Fruit fly (Drosophila melanogaster) whole organism, embryonic: ENCODE data around the gene ham.

Experiments used
- CG13775 ChIP-seq: fragments of 200-800 bp; sonication (Bioruptor generic); optimal IDR thresholded peaks from 3 replicates; lab custom pipeline; 2017; ENCODE audit warnings: missing biosample characterization, mild to moderate bottlenecking, missing genetic modification characterization
- CG6272 ChIP-seq: fragments of 200-800 bp; sonication (Bioruptor generic); IDR thresholded peaks from 2 replicates; pipeline ENCODE4 v1.3.6; 2022; ENCODE audit warnings: missing biosample characterization, missing genetic modification characterization
- D19B ChIP-seq: fragments of 200-800 bp; sonication (Bioruptor generic); optimal IDR thresholded peaks from 2 replicates; lab custom pipeline; 2017; ENCODE audit warnings: missing biosample characterization, mild to moderate bottlenecking, missing genetic modification characterization
- Sox102F ChIP-seq: fragments of 200-800 bp; sonication (Bioruptor generic); optimal IDR thresholded peaks from 2 replicates; lab custom pipeline; 2018; ENCODE audit warnings: missing biosample characterization, mild to moderate bottlenecking, missing genetic modification characterization, moderate library complexity
- YL-1 ChIP-seq: fragments of 200-800 bp; sonication (Bioruptor generic); optimal IDR thresholded peaks from 3 replicates; lab custom pipeline; 2017; ENCODE audit warnings: missing biosample characterization, mild to moderate bottlenecking, missing genetic modification characterization
- ara ChIP-seq: fragments of 200-800 bp; sonication (Bioruptor generic); IDR thresholded peaks from 2 replicates; pipeline ENCODE4 v1.3.6; 2022; ENCODE audit warnings: missing biosample characterization, missing genetic modification characterization
- dimm ChIP-seq: fragments of 200-800 bp; sonication (Bioruptor generic); IDR thresholded peaks from 2 replicates; pipeline ENCODE4 v1.3.6; 2022; ENCODE audit warnings: missing biosample characterization, missing genetic modification characterization
- phol ChIP-seq: fragments of 200-800 bp; sonication (Bioruptor generic); optimal IDR thresholded peaks from 3 replicates; lab custom pipeline; 2018; ENCODE audit warnings: missing biosample characterization, mild to moderate bottlenecking, missing genetic modification characterization, moderate library complexity

- TF ChIP-seq Sox102F (GFP tag; lab: Kevin White, UChicago) (no peak), CG6272 (no peak), YL-1 (GFP tag; lab: Kevin White, UChicago) (no peak), D19B (GFP tag; lab: Kevin White, UChicago) (no peak), ara (GFP tag; lab: Robert Waterston, UW) (no peak), CG13775 (GFP tag; lab: Kevin White, UChicago) (no peak), phol (tag; lab: Kevin White, UChicago) (no peak), dimm (GFP tag; lab: Robert Waterston, UW) (no peak)
Measured at dm6 chr2L:18826496-18827008, 33.8 kb upstream of the ham start, which contains the start of gene Ugt36E1.
